Fruit fly (Drosophila melanogaster) whole organism, embryonic: ENCODE data around the gene CG5326.

Experiments
- ATbp ChIP-seq: fragments of 200-800 bp; sonication (Bioruptor generic); optimal IDR thresholded peaks from 2 replicates; lab custom pipeline; 2017; ENCODE audit warnings: missing biosample characterization, mild to moderate bottlenecking, missing genetic modification characterization, missing genetic modification reagents
- Asciz ChIP-seq: fragments of 200-800 bp; sonication (Bioruptor generic); optimal IDR thresholded peaks from 2 replicates; lab custom pipeline; 2017; ENCODE audit warnings: missing biosample characterization, mild to moderate bottlenecking, missing genetic modification characterization, missing genetic modification reagents
- Blimp-1 ChIP-seq: fragments of 200-800 bp; sonication (Bioruptor generic); optimal IDR thresholded peaks from 3 replicates; lab custom pipeline; 2018; ENCODE audit warnings: missing biosample characterization, missing genetic modification characterization, mild to moderate bottlenecking, moderate library complexity, missing genetic modification reagents
- C15 ChIP-seq: fragments of 200-800 bp; sonication (Bioruptor generic); IDR thresholded peaks from 3 replicates; pipeline ENCODE4 v1.3.6; 2022; ENCODE audit warnings: missing biosample characterization, missing genetic modification characterization
- CG10959 ChIP-seq: fragments of 200-800 bp; sonication (Bioruptor generic); IDR thresholded peaks from 2 replicates; pipeline ENCODE4 v1.3.6; 2022; ENCODE audit warnings: missing biosample characterization, missing genetic modification characterization
- CG11093 ChIP-seq: fragments of 200-800 bp; sonication (Bioruptor generic); IDR thresholded peaks from 3 replicates; pipeline ENCODE4 v1.3.6; 2022; ENCODE audit warnings: missing biosample characterization, missing genetic modification characterization
- CG11560 ChIP-seq: fragments of 200-800 bp; sonication (Bioruptor generic); IDR thresholded peaks from 3 replicates; pipeline ENCODE4 v1.3.6; 2022; ENCODE audit warnings: missing biosample characterization, missing genetic modification characterization
- CG17385 ChIP-seq: fragments of 200-800 bp; sonication (Bioruptor generic); optimal IDR thresholded peaks from 3 replicates; lab custom pipeline; 2018; ENCODE audit warnings: missing biosample characterization, mild to moderate bottlenecking, missing genetic modification characterization
- CG2875 ChIP-seq: fragments of 200-800 bp; sonication (Bioruptor generic); optimal IDR thresholded peaks from 2 replicates; lab custom pipeline; 2017; ENCODE audit warnings: missing biosample characterization, mild to moderate bottlenecking, missing genetic modification characterization, missing genetic modification reagents
- CG31388 ChIP-seq: fragments of 200-800 bp; sonication (Bioruptor generic); optimal IDR thresholded peaks from 2 replicates; lab custom pipeline; 2016; ENCODE audit warnings: missing biosample characterization, missing genetic modification characterization
- CG33557 ChIP-seq: fragments of 200-800 bp; sonication (Bioruptor generic); optimal IDR thresholded peaks from 2 replicates; lab custom pipeline; 2019; ENCODE audit warnings: missing biosample characterization, mild to moderate bottlenecking, missing genetic modification characterization, moderate library complexity
- CG3847 ChIP-seq: fragments of 200-800 bp; sonication (Bioruptor generic); IDR thresholded peaks from 2 replicates; pipeline ENCODE4 v1.3.6; 2022; ENCODE audit warnings: missing biosample characterization, missing genetic modification characterization
- CG42726 ChIP-seq: fragments of 200-800 bp; sonication (Bioruptor generic); IDR thresholded peaks from 2 replicates; pipeline ENCODE4 v1.3.6; 2022; ENCODE audit warnings: missing biosample characterization, missing genetic modification characterization; ENCODE audit not compliant: partially characterized antibody
- CG4617 ChIP-seq: fragments of 200-800 bp; sonication (Bioruptor generic); optimal IDR thresholded peaks from 3 replicates; lab custom pipeline; 2016; ENCODE audit warnings: missing biosample characterization, missing genetic modification characterization, borderline replicate concordance
- CG7372 ChIP-seq: fragments of 200-800 bp; sonication (Bioruptor generic); IDR thresholded peaks from 2 replicates; pipeline ENCODE4 v1.3.6; 2022; ENCODE audit warnings: missing biosample characterization, missing genetic modification characterization
- CG7556 ChIP-seq: fragments of 200-800 bp; sonication (Bioruptor generic); optimal IDR thresholded peaks from 2 replicates; lab custom pipeline; 2017; ENCODE audit warnings: missing biosample characterization, mild to moderate bottlenecking, missing genetic modification characterization
- CG7745 ChIP-seq: fragments of 200-800 bp; sonication (Bioruptor generic); optimal IDR thresholded peaks from 2 replicates; lab custom pipeline; 2018; ENCODE audit warnings: missing biosample characterization, mild to moderate bottlenecking, missing genetic modification characterization, moderate library complexity
- CG7928 ChIP-seq: fragments of 200-800 bp; sonication (Bioruptor generic); optimal IDR thresholded peaks from 2 replicates; lab custom pipeline; 2017; ENCODE audit warnings: missing biosample characterization, mild to moderate bottlenecking, missing genetic modification characterization
- CG7963 ChIP-seq: fragments of 200-800 bp; sonication (Bioruptor generic); IDR thresholded peaks from 3 replicates; pipeline ENCODE4 v1.3.6; 2022; ENCODE audit warnings: missing biosample characterization, missing genetic modification characterization; ENCODE audit not compliant: partially characterized antibody
- CG9727 ChIP-seq: fragments of 200-800 bp; sonication (Bioruptor generic); optimal IDR thresholded peaks from 3 replicates; lab custom pipeline; 2017; ENCODE audit warnings: missing biosample characterization, mild to moderate bottlenecking, missing genetic modification characterization
- CG9797 ChIP-seq: fragments of 200-800 bp; sonication (Bioruptor generic); optimal IDR thresholded peaks from 3 replicates; lab custom pipeline; 2018; ENCODE audit warnings: missing biosample characterization, mild to moderate bottlenecking, missing genetic modification characterization
- Dek ChIP-seq: fragments of 200-800 bp; sonication (Bioruptor generic); optimal IDR thresholded peaks from 3 replicates; lab custom pipeline; 2019; ENCODE audit warnings: missing biosample characterization, mild to moderate bottlenecking, missing genetic modification characterization, moderate library complexity
- Fer3 ChIP-seq: fragments of 200-800 bp; sonication (Bioruptor generic); optimal IDR thresholded peaks from 2 replicates; lab custom pipeline; 2018; ENCODE audit warnings: missing biosample characterization, mild to moderate bottlenecking, missing genetic modification characterization, moderate library complexity
- H15 ChIP-seq: fragments of 200-800 bp; sonication (Bioruptor generic); IDR thresholded peaks from 3 replicates; pipeline ENCODE4 v1.3.6; 2022; ENCODE audit warnings: missing biosample characterization, missing genetic modification characterization
- Hmx ChIP-seq: fragments of 200-800 bp; sonication (Bioruptor generic); optimal IDR thresholded peaks from 2 replicates; lab custom pipeline; 2016; ENCODE audit warnings: missing biosample characterization, missing genetic modification characterization
- Hsf ChIP-seq: fragments of 200-800 bp; sonication (Bioruptor generic); optimal IDR thresholded peaks from 3 replicates; lab custom pipeline; 2016; ENCODE audit warnings: missing biosample characterization, missing genetic modification characterization
- Kr ChIP-seq: fragments of 200-800 bp; sonication (Bioruptor generic); optimal IDR thresholded peaks from 2 replicates; lab custom pipeline; 2017; ENCODE audit warnings: missing biosample characterization, mild to moderate bottlenecking, missing genetic modification characterization
- Neu2 ChIP-seq: fragments of 200-800 bp; sonication (Bioruptor generic); optimal IDR thresholded peaks from 3 replicates; lab custom pipeline; 2016; ENCODE audit warnings: missing biosample characterization, missing genetic modification characterization, borderline replicate concordance
- Ptx1 ChIP-seq: fragments of 200-800 bp; sonication (Bioruptor generic); IDR thresholded peaks from 2 replicates; pipeline ENCODE4 v1.3.6; 2022; ENCODE audit warnings: missing biosample characterization, missing genetic modification characterization
- Rx ChIP-seq: fragments of 200-800 bp; sonication (Bioruptor generic); IDR thresholded peaks from 2 replicates; pipeline ENCODE4 v1.3.6; 2022; ENCODE audit warnings: missing biosample characterization, missing genetic modification characterization
- ab ChIP-seq: fragments of 200-800 bp; sonication (Bioruptor generic); optimal IDR thresholded peaks from 2 replicates; lab custom pipeline; 2016; ENCODE audit warnings: missing biosample characterization, missing genetic modification characterization
- bab2 ChIP-seq: fragments of 200-800 bp; sonication (Bioruptor generic); optimal IDR thresholded peaks from 2 replicates; lab custom pipeline; 2016; ENCODE audit warnings: missing biosample characterization, missing genetic modification characterization
- bigmax ChIP-seq: fragments of 200-800 bp; sonication (Bioruptor generic); optimal IDR thresholded peaks from 2 replicates; lab custom pipeline; 2018; ENCODE audit warnings: missing biosample characterization, mild to moderate bottlenecking, missing genetic modification characterization
- dmrt11E ChIP-seq: fragments of 200-800 bp; sonication (Bioruptor generic); optimal IDR thresholded peaks from 3 replicates; lab custom pipeline; 2018; ENCODE audit warnings: missing biosample characterization, mild to moderate bottlenecking, missing genetic modification characterization, moderate library complexity
- dysf ChIP-seq: fragments of 200-800 bp; sonication (Bioruptor generic); IDR thresholded peaks from 3 replicates; pipeline ENCODE4 v1.3.6; 2022; ENCODE audit warnings: missing biosample characterization, missing genetic modification characterization
- esg ChIP-seq: fragments of 200-800 bp; sonication (Bioruptor generic); conservative IDR thresholded peaks from 2 replicates; pipeline ENCODE4 v1.3.6; 2022; ENCODE audit warnings: missing biosample characterization, missing genetic modification characterization
- fd64A ChIP-seq: fragments of 200-800 bp; sonication (Bioruptor generic); optimal IDR thresholded peaks from 3 replicates; lab custom pipeline; 2018; ENCODE audit warnings: missing biosample characterization, mild to moderate bottlenecking, missing genetic modification characterization
- fru ChIP-seq: fragments of >200 bp; optimal IDR thresholded peaks from 2 replicates; lab custom pipeline; 2017
- h ChIP-seq: fragments of >200 bp; optimal IDR thresholded peaks from 2 replicates; lab custom pipeline; 2017
- jing ChIP-seq: fragments of 200-800 bp; sonication (Bioruptor generic); optimal IDR thresholded peaks from 2 replicates; lab custom pipeline; 2018; ENCODE audit warnings: missing biosample characterization, mild to moderate bottlenecking, missing genetic modification characterization
- lab ChIP-seq: fragments of 200-800 bp; sonication (Bioruptor generic); optimal IDR thresholded peaks from 3 replicates; lab custom pipeline; 2017; ENCODE audit warnings: missing biosample characterization, missing genetic modification characterization, mild to moderate bottlenecking, moderate library complexity, missing genetic modification reagents
- luna ChIP-seq: fragments of 200-800 bp; sonication (Bioruptor generic); optimal IDR thresholded peaks from 2 replicates; lab custom pipeline; 2016; ENCODE audit warnings: missing biosample characterization, missing genetic modification characterization
- mld ChIP-seq: fragments of 200-800 bp; sonication (Bioruptor generic); IDR thresholded peaks from 3 replicates; pipeline ENCODE4 v1.3.6; 2022; ENCODE audit warnings: missing biosample characterization, missing genetic modification characterization; ENCODE audit not compliant: partially characterized antibody
- nmo ChIP-seq: fragments of 200-800 bp; sonication (Bioruptor generic); optimal IDR thresholded peaks from 2 replicates; lab custom pipeline; 2018; ENCODE audit warnings: missing biosample characterization, mild to moderate bottlenecking, missing genetic modification characterization, moderate library complexity
- pho ChIP-seq: fragments of 200-800 bp; sonication (Bioruptor generic); optimal IDR thresholded peaks from 2 replicates; lab custom pipeline; 2016; ENCODE audit warnings: missing biosample characterization, missing genetic modification characterization
- psq ChIP-seq: fragments of 200-800 bp; sonication (Bioruptor generic); optimal IDR thresholded peaks from 2 replicates; lab custom pipeline; 2017; ENCODE audit warnings: missing biosample characterization, missing genetic modification characterization
- pum ChIP-seq: fragments of 200-800 bp; sonication (Bioruptor generic); optimal IDR thresholded peaks from 2 replicates; lab custom pipeline; 2016; ENCODE audit warnings: missing biosample characterization, missing genetic modification characterization
- repo ChIP-seq: fragments of 200-800 bp; sonication (Bioruptor generic); optimal IDR thresholded peaks from 2 replicates; lab custom pipeline; 2016; ENCODE audit warnings: missing biosample characterization, missing genetic modification characterization
- sd ChIP-seq: fragments of 200-800 bp; sonication (Bioruptor generic); optimal IDR thresholded peaks from 3 replicates; lab custom pipeline; 2018; ENCODE audit warnings: missing biosample characterization, mild to moderate bottlenecking, missing genetic modification characterization, moderate library complexity
- sens ChIP-seq: fragments of 200-800 bp; sonication (Bioruptor generic); peaks from one replicate; lab custom pipeline; 2016; ENCODE audit warnings: missing biosample characterization, missing genetic modification characterization
- sens-2 ChIP-seq: fragments of 200-800 bp; sonication (Bioruptor generic); IDR thresholded peaks from 2 replicates; pipeline ENCODE4 v1.3.6; 2022; ENCODE audit warnings: missing biosample characterization, missing genetic modification characterization
- so ChIP-seq: fragments of 200-800 bp; sonication (Bioruptor generic); IDR thresholded peaks from 3 replicates; pipeline ENCODE4 v1.3.6; 2022; ENCODE audit warnings: missing biosample characterization, missing genetic modification characterization
- yki ChIP-seq: fragments of >200 bp; optimal IDR thresholded peaks from 3 replicates; lab custom pipeline; 2018

CG5326 gene

DNA sequence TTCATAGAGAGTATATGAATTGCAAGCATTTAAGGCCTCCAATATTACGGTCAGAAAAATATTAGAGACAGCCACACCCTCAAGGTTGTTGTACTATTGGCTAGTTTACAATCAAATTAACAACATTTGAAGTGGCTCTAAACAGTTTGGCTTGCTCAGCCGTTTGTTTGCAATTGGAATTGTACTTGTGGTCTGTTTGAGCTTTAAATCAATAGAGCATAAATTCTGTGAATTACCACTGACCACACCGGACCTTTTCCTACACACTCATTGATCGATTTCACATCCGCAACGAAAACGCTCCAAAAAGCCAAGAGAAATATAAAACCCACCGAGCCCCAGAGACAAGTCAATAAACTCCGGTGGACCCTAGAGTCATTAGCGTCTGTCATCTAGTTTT, 33.9 kb upstream of the CG5326 start (continued):
- TF ChIP-seq CG11560 (no peak), CG9727 (no peak), jing (GFP tag; lab: Kevin White, UChicago) (no peak), pum (GFP tag; lab: Kevin White, UChicago) (no peak), pho (no peak), so (no peak), Asciz (peak; percentile 56), sd (tag; lab: Kevin White, UChicago) (no peak), CG17385 (peak; percentile 38), CG2875 (GFP tag; lab: Kevin White, UChicago) (peak; percentile 3), fru (lab: Kevin White, UChicago) (no peak), sens-2 (GFP tag; lab: Robert Waterston, UW) (no peak), CG42726 (GFP tag; lab: Robert Waterston, UW) (no peak), CG9797 (GFP tag; lab: Kevin White, UChicago) (no peak), CG10959 (no peak), repo (GFP tag; lab: Kevin White, UChicago) (no peak), CG4617 (no peak), ATbp (peak; percentile 64), bigmax (GFP tag; lab: Kevin White, UChicago) (no peak), esg (GFP tag; lab: Robert Waterston, UW) (no peak), nmo (GFP tag; lab: Kevin White, UChicago) (no peak), dysf (GFP tag; lab: Robert Waterston, UW) (no peak), CG7963 (GFP tag; lab: Robert Waterston, UW) (no peak), CG7745 (tag; lab: Kevin White, UChicago) (no peak), CG7372 (GFP tag; lab: Robert Waterston, UW) (no peak), Rx (GFP tag; lab: Robert Waterston, UW) (no peak), Hmx (GFP tag; lab: Kevin White, UChicago) (no peak), C15 (GFP tag; lab: Robert Waterston, UW) (no peak), lab (GFP tag; lab: Kevin White, UChicago) (peak; percentile 51), yki (lab: Kevin White, UChicago) (no peak), CG11093 (no peak), Neu2 (GFP tag; lab: Kevin White, UChicago) (no peak), sens (peak; percentile 15), luna (GFP tag; lab: Kevin White, UChicago) (no peak), CG7928 (GFP tag; lab: Kevin White, UChicago) (no peak), bab2 (GFP tag; lab: Kevin White, UChicago) (no peak), h (lab: Kevin White, UChicago) (no peak), Hsf (GFP tag; lab: Kevin White, UChicago) (no peak), mld (GFP tag; lab: Robert Waterston, UW) (no peak), Ptx1 (GFP tag; lab: Robert Waterston, UW) (no peak), CG33557 (GFP tag; lab: Kevin White, UChicago) (peak; percentile 22), ab (no peak), CG3847 (no peak), CG7556 (GFP tag; lab: Kevin White, UChicago) (no peak), Fer3 (tag; lab: Kevin White, UChicago) (peak; percentile 2), dmrt11E (no peak), Dek (tag; lab: Kevin White, UChicago) (no peak), H15 (GFP tag; lab: Robert Waterston, UW) (no peak), fd64A (GFP tag; lab: Kevin White, UChicago) (peak; percentile 25), psq (no peak), Kr (no peak), Blimp-1 (no peak), CG31388 (no peak)
